Fruit fly (Drosophila melanogaster) whole organism, embryonic: Measurements from ENCODE around the gene ClpX.

Source experiments
- Bdp1 ChIP-seq: fragments of 200-800 bp; sonication (Bioruptor generic); optimal IDR thresholded peaks from 3 replicates; lab custom pipeline; 2016; ENCODE audit warnings: missing biosample characterization, missing genetic modification characterization
- CG10321 ChIP-seq: fragments of 200-800 bp; sonication (Bioruptor generic); IDR thresholded peaks from 2 replicates; pipeline ENCODE4 v1.3.6; 2022; ENCODE audit warnings: missing biosample characterization, missing genetic modification characterization
- CG10543 ChIP-seq: fragments of 200-800 bp; sonication (Bioruptor generic); optimal IDR thresholded peaks from 3 replicates; lab custom pipeline; 2017; ENCODE audit warnings: missing biosample characterization, mild to moderate bottlenecking, missing genetic modification characterization, moderate library complexity
- CG11504 ChIP-seq: fragments of 200-800 bp; sonication (Bioruptor generic); optimal IDR thresholded peaks from 3 replicates; lab custom pipeline; 2019; ENCODE audit warnings: missing biosample characterization, mild to moderate bottlenecking, missing genetic modification characterization, moderate library complexity
- CG12744 ChIP-seq: fragments of 200-800 bp; sonication (Bioruptor generic); optimal IDR thresholded peaks from 2 replicates; lab custom pipeline; 2016; ENCODE audit warnings: missing biosample characterization, missing genetic modification characterization
- CG14710 ChIP-seq: fragments of 200-800 bp; sonication (Bioruptor generic); optimal IDR thresholded peaks from 3 replicates; lab custom pipeline; 2019; ENCODE audit warnings: missing biosample characterization, mild to moderate bottlenecking, missing genetic modification characterization, moderate library complexity
- CG1529 ChIP-seq: fragments of 200-800 bp; sonication (Bioruptor generic); optimal IDR thresholded peaks from 3 replicates; lab custom pipeline; 2018; ENCODE audit warnings: missing biosample characterization, missing genetic modification characterization
- CG16863 ChIP-seq: fragments of 200-800 bp; sonication (Bioruptor generic); optimal IDR thresholded peaks from 3 replicates; lab custom pipeline; 2016; ENCODE audit warnings: missing biosample characterization, missing genetic modification characterization
- CG2199 ChIP-seq: fragments of 200-800 bp; sonication (Bioruptor generic); IDR thresholded peaks from 3 replicates; pipeline ENCODE4 v1.3.6; 2022; ENCODE audit warnings: missing biosample characterization, missing genetic modification characterization
- CG32532 ChIP-seq: fragments of 200-800 bp; sonication (Bioruptor generic); IDR thresholded peaks from 2 replicates; pipeline ENCODE4 v1.3.6; 2022; ENCODE audit warnings: missing biosample characterization, missing genetic modification characterization
- CG34422 ChIP-seq: fragments of 200-800 bp; sonication (Bioruptor generic); IDR thresholded peaks from 3 replicates; pipeline ENCODE4 v1.3.6; 2022; ENCODE audit warnings: missing biosample characterization, missing genetic modification characterization
- CG3995 ChIP-seq: fragments of 200-800 bp; sonication (Bioruptor generic); optimal IDR thresholded peaks from 3 replicates; lab custom pipeline; 2016; ENCODE audit warnings: missing biosample characterization, missing genetic modification characterization
- CG4282 ChIP-seq: fragments of 200-800 bp; sonication (Bioruptor generic); optimal IDR thresholded peaks from 2 replicates; lab custom pipeline; 2016; ENCODE audit warnings: missing biosample characterization, missing genetic modification characterization
- CG4360 ChIP-seq: fragments of 200-800 bp; sonication (Bioruptor generic); IDR thresholded peaks from 2 replicates; pipeline ENCODE4 v1.3.6; 2022; ENCODE audit warnings: missing biosample characterization, missing genetic modification characterization
- CG5180 ChIP-seq: fragments of 200-800 bp; sonication (Bioruptor generic); optimal IDR thresholded peaks from 3 replicates; lab custom pipeline; 2017; ENCODE audit warnings: missing biosample characterization, missing genetic modification characterization, mild to moderate bottlenecking, moderate library complexity, missing genetic modification reagents
- CG6854 ChIP-seq: fragments of 200-800 bp; sonication (Bioruptor generic); optimal IDR thresholded peaks from 3 replicates; lab custom pipeline; 2017; ENCODE audit warnings: missing biosample characterization, mild to moderate bottlenecking, missing genetic modification characterization
- CG7271 ChIP-seq: fragments of 200-800 bp; sonication (Bioruptor generic); optimal IDR thresholded peaks from 2 replicates; lab custom pipeline; 2018; ENCODE audit warnings: missing biosample characterization, mild to moderate bottlenecking, missing genetic modification characterization, moderate library complexity
- CG7786 ChIP-seq: fragments of 200-800 bp; sonication (Bioruptor generic); optimal IDR thresholded peaks from 2 replicates; lab custom pipeline; 2016; ENCODE audit warnings: missing biosample characterization, missing genetic modification characterization
- CG9609 ChIP-seq: fragments of 200-800 bp; sonication (Bioruptor generic); optimal IDR thresholded peaks from 3 replicates; lab custom pipeline; 2016; ENCODE audit warnings: missing biosample characterization, missing genetic modification characterization
- CkIIα-i1 ChIP-seq: fragments of 200-800 bp; sonication (Bioruptor generic); IDR thresholded peaks from 2 replicates; pipeline ENCODE4 v1.3.6; 2022; ENCODE audit warnings: missing biosample characterization, missing genetic modification characterization
- D19B ChIP-seq: fragments of 200-800 bp; sonication (Bioruptor generic); optimal IDR thresholded peaks from 2 replicates; lab custom pipeline; 2017; ENCODE audit warnings: missing biosample characterization, mild to moderate bottlenecking, missing genetic modification characterization
- Deaf1 ChIP-seq: fragments of 200-800 bp; optimal IDR thresholded peaks from 3 replicates; lab custom pipeline; 2019; ENCODE audit warnings: missing biosample characterization, mild to moderate bottlenecking, missing genetic modification characterization, moderate library complexity
- Doc3 ChIP-seq: fragments of 200-800 bp; sonication (Bioruptor generic); IDR thresholded peaks from 3 replicates; pipeline ENCODE4 v1.3.6; 2022; ENCODE audit warnings: missing biosample characterization, missing genetic modification characterization; ENCODE audit not compliant: partially characterized antibody
- Hmr ChIP-seq: fragments of 200-800 bp; sonication (Bioruptor generic); optimal IDR thresholded peaks from 3 replicates; lab custom pipeline; 2017; ENCODE audit warnings: mild to moderate bottlenecking, missing biosample characterization, missing genetic modification reagents, missing genetic modification characterization
- Lhr ChIP-seq: fragments of 200-800 bp; sonication (Bioruptor generic); optimal IDR thresholded peaks from 3 replicates; lab custom pipeline; 2017; ENCODE audit warnings: mild to moderate bottlenecking, missing biosample characterization, missing genetic modification reagents, missing genetic modification characterization
- Nf-YC ChIP-seq: fragments of 200-800 bp; optimal IDR thresholded peaks from 3 replicates; lab custom pipeline; 2019; ENCODE audit warnings: missing biosample characterization, mild to moderate bottlenecking, missing genetic modification characterization, moderate library complexity
- Ptx1 ChIP-seq: fragments of 200-800 bp; sonication (Bioruptor generic); IDR thresholded peaks from 2 replicates; pipeline ENCODE4 v1.3.6; 2022; ENCODE audit warnings: missing biosample characterization, missing genetic modification characterization
- Ravus ChIP-seq: fragments of 200-800 bp; sonication (Bioruptor generic); IDR thresholded peaks from 2 replicates; pipeline ENCODE4 v1.3.6; 2022; ENCODE audit warnings: missing biosample characterization, missing genetic modification characterization
- Side ChIP-seq: fragments of 200-800 bp; sonication (Bioruptor generic); optimal IDR thresholded peaks from 2 replicates; lab custom pipeline; 2016; ENCODE audit warnings: missing biosample characterization, missing genetic modification characterization
- ara ChIP-seq: fragments of 200-800 bp; sonication (Bioruptor generic); IDR thresholded peaks from 2 replicates; pipeline ENCODE4 v1.3.6; 2022; ENCODE audit warnings: missing biosample characterization, missing genetic modification characterization
- chinmo ChIP-seq: fragments of 200-800 bp; sonication (Bioruptor generic); IDR thresholded peaks from 4 replicates; pipeline ENCODE4 v1.3.6; 2022; ENCODE audit warnings: missing biosample characterization, missing genetic modification characterization; ENCODE audit not compliant: partially characterized antibody
- en ChIP-seq: fragments of 200-800 bp; sonication (Bioruptor generic); optimal IDR thresholded peaks from 2 replicates; lab custom pipeline; 2016; ENCODE audit warnings: missing biosample characterization, missing genetic modification characterization
- ewg ChIP-seq: fragments of 200-800 bp; sonication (Bioruptor generic); optimal IDR thresholded peaks from 3 replicates; lab custom pipeline; 2017; ENCODE audit warnings: mild to moderate bottlenecking, missing biosample characterization, missing genetic modification reagents, missing genetic modification characterization
- ftz-f1 ChIP-seq: fragments of 200-800 bp; sonication (Bioruptor generic); optimal IDR thresholded peaks from 2 replicates; lab custom pipeline; 2016; ENCODE audit warnings: missing biosample characterization, missing genetic modification characterization
- h ChIP-seq: fragments of >200 bp; optimal IDR thresholded peaks from 2 replicates; lab custom pipeline; 2017
- hb ChIP-seq: fragments of 200-800 bp; sonication (Bioruptor generic); IDR thresholded peaks from 3 replicates; pipeline ENCODE4 v1.3.6; 2022; ENCODE audit warnings: missing biosample characterization, missing genetic modification characterization; ENCODE audit not compliant: partially characterized antibody
- jing ChIP-seq: fragments of 200-800 bp; sonication (Bioruptor generic); optimal IDR thresholded peaks from 2 replicates; lab custom pipeline; 2018; ENCODE audit warnings: missing biosample characterization, mild to moderate bottlenecking, missing genetic modification characterization
- otp ChIP-seq: fragments of 200-800 bp; sonication (Bioruptor generic); IDR thresholded peaks from 3 replicates; pipeline ENCODE4, ENCODE4 v1.3.6; 2022; ENCODE audit warnings: missing biosample characterization, missing genetic modification characterization
- pb ChIP-seq: fragments of 200-800 bp; sonication (Bioruptor generic); optimal IDR thresholded peaks from 3 replicates; lab custom pipeline; 2016; ENCODE audit warnings: missing biosample characterization, missing genetic modification characterization
- pros ChIP-seq: fragments of 200-800 bp; sonication (Bioruptor generic); optimal IDR thresholded peaks from 3 replicates; lab custom pipeline; 2019; ENCODE audit warnings: missing biosample characterization, mild to moderate bottlenecking, missing genetic modification characterization, moderate library complexity
- ranshi ChIP-seq: fragments of 200-800 bp; sonication (Bioruptor generic); IDR thresholded peaks from 2 replicates; pipeline ENCODE4 v1.3.6; 2022; ENCODE audit warnings: missing biosample characterization, missing genetic modification characterization
- run ChIP-seq: fragments of 200-800 bp; sonication (Bioruptor generic); optimal IDR thresholded peaks from 3 replicates; lab custom pipeline; 2018; ENCODE audit warnings: missing biosample characterization, mild to moderate bottlenecking, missing genetic modification characterization
- sc ChIP-seq, 3 experiments: fragments of >200 bp in 2 of 3; fragments of 200-800 bp in 1 of 3; sonication (Bioruptor generic) in 1 of 3; optimal IDR thresholded peaks; 2 replicates in 2 of 3; 3 replicates in 1 of 3; lab custom pipeline; 2017; ENCODE audit warnings: mild to moderate bottlenecking in 1 of 3, missing biosample characterization in 1 of 3, missing genetic modification characterization in 1 of 3, missing genetic modification reagents in 1 of 3
- sd ChIP-seq: fragments of 200-800 bp; sonication (Bioruptor generic); optimal IDR thresholded peaks from 3 replicates; lab custom pipeline; 2018; ENCODE audit warnings: missing biosample characterization, mild to moderate bottlenecking, missing genetic modification characterization, moderate library complexity
- sisA ChIP-seq: fragments of 200-800 bp; sonication (Bioruptor generic); IDR thresholded peaks from 2 replicates; pipeline ENCODE4 v1.3.6; 2022; ENCODE audit warnings: missing biosample characterization, missing genetic modification characterization
- sr ChIP-seq: fragments of 200-800 bp; sonication (Bioruptor generic); IDR thresholded peaks from 3 replicates; pipeline ENCODE4 v1.3.6; 2022; ENCODE audit warnings: missing biosample characterization, missing genetic modification characterization
- unpg ChIP-seq: fragments of 200-800 bp; sonication (Bioruptor generic); optimal IDR thresholded peaks from 3 replicates; lab custom pipeline; 2018; ENCODE audit warnings: missing biosample characterization, mild to moderate bottlenecking, missing genetic modification characterization, moderate library complexity
- wdn ChIP-seq: fragments of 200-800 bp; sonication (Bioruptor generic); IDR thresholded peaks from 2 replicates; pipeline ENCODE4 v1.3.6; 2022; ENCODE audit warnings: missing biosample characterization, missing genetic modification characterization
- z ChIP-seq: fragments of 200-800 bp; sonication (Bioruptor generic); IDR thresholded peaks from 3 replicates; pipeline ENCODE4 v1.3.6; 2022; ENCODE audit warnings: missing biosample characterization, missing genetic modification characterization
- zf30C ChIP-seq: fragments of 200-800 bp; sonication (Bioruptor generic); optimal IDR thresholded peaks from 3 replicates; lab custom pipeline; 2018; ENCODE audit warnings: missing biosample characterization, mild to moderate bottlenecking, missing genetic modification characterization

Gene ClpX

dm6 chr3R:19875118-19875887, 28.2 kb downstream of the ClpX start, which contains the start of gene Mrp5 (continued):
- TF ChIP-seq CG7271 = no peak
- peak; percentile 52 for TF ChIP-seq Ptx1 (GFP tag; lab: Robert Waterston, UW)
- no peak for TF ChIP-seq hb (GFP tag; lab: Robert Waterston, UW)
- TF ChIP-seq CG4282 (GFP tag; lab: Kevin White, UChicago) = no peak
- TF ChIP-seq CG7786 = no peak
- TF ChIP-seq CG12744 = no peak
- TF ChIP-seq Bdp1 (GFP tag; lab: Kevin White, UChicago) = no peak
- TF ChIP-seq sd (tag; lab: Kevin White, UChicago) = no peak
- peak; percentile 66 for TF ChIP-seq sisA (GFP tag; lab: Robert Waterston, UW)
- TF ChIP-seq Nf-YC (tag; lab: Kevin White, UChicago) = no peak
- no peak for TF ChIP-seq run (tag; lab: Kevin White, UChicago)
- TF ChIP-seq ranshi (GFP tag; lab: Robert Waterston, UW) = peak; percentile 48; the same call in 1 of the 2 replicates
- no peak for TF ChIP-seq chinmo (GFP tag; lab: Robert Waterston, UW)
- TF ChIP-seq CG16863 (GFP tag; lab: Kevin White, UChicago) = no peak
- TF ChIP-seq sr (GFP tag; lab: Robert Waterston, UW) = peak; percentile 91
- TF ChIP-seq CG32532 (GFP tag; lab: Robert Waterston, UW) = peak; percentile 72
- no peak for TF ChIP-seq Side (GFP tag; lab: Kevin White, UChicago)
- TF ChIP-seq Ravus (GFP tag; lab: Robert Waterston, UW) = no peak
- no peak for TF ChIP-seq Lhr (GFP tag; lab: Kevin White, UChicago)
- no peak for TF ChIP-seq CG3995 (GFP tag; lab: Kevin White, UChicago)
- no peak for TF ChIP-seq z (GFP tag; lab: Robert Waterston, UW)
- no peak for TF ChIP-seq en (GFP tag; lab: Kevin White, UChicago)
- TF ChIP-seq unpg (GFP tag; lab: Kevin White, UChicago) = peak; percentile 39
- no peak for TF ChIP-seq pb (GFP tag; lab: Kevin White, UChicago)
- TF ChIP-seq Doc3 (GFP tag; lab: Robert Waterston, UW) = no peak
- 0 out of 2 replicates have a peak, but pooled peaks have one; percentile 6 for TF ChIP-seq ara (GFP tag; lab: Robert Waterston, UW)
- peak; percentile 12 for TF ChIP-seq CG9609 (GFP tag; lab: Kevin White, UChicago)
- TF ChIP-seq wdn (GFP tag; lab: Robert Waterston, UW) = 0 out of 2 replicates have a peak, but pooled peaks have one; percentile 28
- 0 out of 2 replicates have a peak, but pooled peaks have one; percentile 33 for TF ChIP-seq CG10321 (GFP tag; lab: Robert Waterston, UW)
- TF ChIP-seq CG10543 (GFP tag; lab: Kevin White, UChicago) = no peak
- no peak; the same call in 1 of the 2 replicates for TF ChIP-seq CG4360 (GFP tag; lab: Robert Waterston, UW)
- TF ChIP-seq Deaf1 (tag; lab: Kevin White, UChicago) = no peak
- TF ChIP-seq CG1529 = no peak
- no peak for TF ChIP-seq CG11504 (tag; lab: Kevin White, UChicago)
- no peak for TF ChIP-seq otp (GFP tag; lab: Robert Waterston, UW)
- no peak for TF ChIP-seq jing (GFP tag; lab: Kevin White, UChicago)
- TF ChIP-seq ewg = peak; percentile 95
- TF ChIP-seq D19B (GFP tag; lab: Kevin White, UChicago) = no peak
- TF ChIP-seq CG34422 (GFP tag; lab: Robert Waterston, UW) = peak; percentile 57; the same call in 2 of the 3 replicates
- no peak for TF ChIP-seq ftz-f1 (GFP tag; lab: Kevin White, UChicago)
- TF ChIP-seq CG5180 (GFP tag; lab: Kevin White, UChicago) = peak; percentile 11
- peak; percentile 52 for TF ChIP-seq Hmr (GFP tag; lab: Kevin White, UChicago)
- no peak for TF ChIP-seq CkIIα-i1 (GFP tag; lab: Robert Waterston, UW)
- no peak for TF ChIP-seq CG14710 (tag; lab: Kevin White, UChicago)
- TF ChIP-seq zf30C = no peak
- TF ChIP-seq pros (GFP tag; lab: Kevin White, UChicago) = no peak
- no peak for TF ChIP-seq CG2199 (GFP tag; lab: Robert Waterston, UW)
- peak; percentile 12 for TF ChIP-seq CG6854 (GFP tag; lab: Kevin White, UChicago)
- TF ChIP-seq h (lab: Kevin White, UChicago) = no peak
- no peak for TF ChIP-seq sc (optimal IDR thresholded peaks at IDR 0.05; lab: Kevin White, UChicago)
- no peak for TF ChIP-seq sc (GFP tag; optimal IDR thresholded peaks at IDR 0.05; lab: Kevin White, UChicago)
